Worm (Caenorhabditis elegans): Measurements from ENCODE around the gene H12C20.7.

H12C20.7 gene

DNA sequence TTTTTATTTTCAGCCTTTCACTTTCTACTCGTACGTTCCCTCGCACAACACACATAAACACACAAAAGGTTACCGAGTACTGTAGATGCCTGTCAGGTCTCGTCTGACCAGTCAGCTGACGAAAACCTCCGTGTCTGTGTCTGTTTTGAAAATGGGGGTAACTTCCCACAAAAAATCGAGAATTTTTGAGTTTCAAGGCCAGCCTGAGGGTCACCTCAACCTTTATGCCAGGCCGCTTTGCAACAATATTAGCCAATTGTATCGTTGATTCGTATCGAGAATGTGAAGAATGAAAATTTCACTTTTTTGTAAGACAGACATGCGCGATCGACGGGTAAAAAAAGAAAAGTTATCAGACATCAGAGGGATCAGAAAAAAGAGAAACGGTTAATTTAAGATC lies 41.7 kb downstream of the H12C20.7 start:
- TF ChIP-seq flh-1 (GFP tag; optimal IDR thresholded peaks at IDR 0.05), result no peak
- TF ChIP-seq nhr-237 (tag; optimal IDR thresholded peaks at IDR 0.05), result no peak
- TF ChIP-seq sem-2 (GFP tag; optimal IDR thresholded peaks at IDR 0.05), result no peak
- TF ChIP-seq pha-4 (tag; optimal IDR thresholded peaks at IDR 0.05), result no peak
- TF ChIP-seq mep-1 (tag; optimal IDR thresholded peaks at IDR 0.05), result no peak
- no peak for TF ChIP-seq sptf-1 (tag; optimal IDR thresholded peaks at IDR 0.05)
- TF ChIP-seq elt-1 (tag; optimal IDR thresholded peaks at IDR 0.05; ENCODE audit: borderline replicate concordance, insufficient read depth), result no peak
- TF ChIP-seq ztf-11 (tag; optimal IDR thresholded peaks at IDR 0.05), result no peak
- TF ChIP-seq unc-120 (tag; optimal IDR thresholded peaks at IDR 0.05; ENCODE audit: poor library complexity, severe bottlenecking), result no peak
- no peak for TF ChIP-seq lin-13 (tag; optimal IDR thresholded peaks at IDR 0.05)
- TF ChIP-seq unc-39 (tag; optimal IDR thresholded peaks at IDR 0.05), result no peak
- no peak for TF ChIP-seq M03D4.4 (tag; optimal IDR thresholded peaks at IDR 0.05)
- no peak for TF ChIP-seq mab-5 (tag; optimal IDR thresholded peaks at IDR 0.05)
- no peak for TF ChIP-seq lin-32 (GFP tag; optimal IDR thresholded peaks at IDR 0.05)
- no peak for TF ChIP-seq ceh-83 (GFP tag; optimal IDR thresholded peaks at IDR 0.05)
- no peak for TF ChIP-seq cnd-1 (tag; optimal IDR thresholded peaks at IDR 0.05)
- TF ChIP-seq elt-3 (tag; optimal IDR thresholded peaks at IDR 0.05), result no peak
- no peak for TF ChIP-seq zip-8 (tag; optimal IDR thresholded peaks at IDR 0.05)
- no peak for TF ChIP-seq ceh-39 (tag; optimal IDR thresholded peaks at IDR 0.05)

DNA sequence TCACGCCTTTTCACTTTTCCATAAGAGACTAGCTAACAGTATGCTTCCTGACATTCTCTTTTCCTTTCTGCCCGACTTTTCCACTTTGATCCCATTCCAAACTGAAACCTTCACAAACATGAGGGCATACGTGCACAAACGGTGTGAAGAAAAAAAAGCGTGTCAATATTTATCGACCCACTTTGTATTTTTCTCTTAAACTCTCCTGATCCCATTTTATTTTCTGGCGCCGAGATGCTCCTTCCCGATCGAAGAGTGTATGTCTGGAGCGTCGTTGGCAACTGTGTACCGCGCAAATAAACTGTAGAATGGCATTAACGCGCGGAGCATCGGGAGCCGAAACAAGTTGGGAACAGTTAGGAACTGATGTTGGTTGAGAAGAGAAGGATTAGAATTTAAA lies 43.2 kb downstream of the H12C20.7 start:
- TF ChIP-seq nhr-237 (tag; optimal IDR thresholded peaks at IDR 0.05), result peak; percentile 27
- no peak for TF ChIP-seq ces-1 (GFP tag; optimal IDR thresholded peaks at IDR 0.05)

DNA sequence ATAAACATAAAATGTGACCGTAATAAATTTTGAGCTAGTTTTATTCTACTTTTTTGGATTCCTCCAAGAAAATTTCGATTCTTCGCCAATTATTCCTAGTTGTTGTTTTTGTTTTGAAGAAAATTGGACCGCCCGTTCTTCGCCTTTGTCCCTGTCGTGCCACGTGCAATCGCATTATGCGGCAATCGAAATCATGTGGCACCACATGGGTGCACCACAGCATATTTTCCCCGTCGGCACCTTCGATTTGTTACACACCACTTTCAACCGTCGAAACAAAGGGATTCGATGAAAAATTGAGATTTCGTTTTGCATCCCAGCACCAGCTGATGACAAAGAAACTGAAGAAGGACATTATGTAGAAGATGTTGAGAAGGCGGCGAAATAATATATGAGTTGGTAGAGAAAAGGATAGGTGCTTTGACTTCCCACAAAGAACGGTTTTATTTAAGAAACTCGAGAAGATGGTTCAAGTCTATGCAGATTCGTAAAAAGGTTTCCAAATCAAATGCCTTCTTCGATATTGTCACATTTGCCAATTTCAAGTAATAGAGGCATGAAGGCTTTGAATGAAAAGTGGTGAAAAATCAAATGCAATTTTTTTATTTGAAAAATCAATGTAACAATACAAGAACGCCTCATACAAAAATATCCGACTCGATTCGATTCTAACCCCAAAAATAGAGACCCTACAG lies 44.0 kb downstream of the H12C20.7 start:
- TF ChIP-seq hlh-1 (tag; optimal IDR thresholded peaks at IDR 0.05), result peak; percentile 11
- TF ChIP-seq unc-39 (tag; optimal IDR thresholded peaks at IDR 0.05), result no peak
- no peak for TF ChIP-seq tbx-8 (GFP tag; optimal IDR thresholded peaks at IDR 0.05)
- peak; percentile 19 for TF ChIP-seq unc-120 (tag; optimal IDR thresholded peaks at IDR 0.05; ENCODE audit: poor library complexity, severe bottlenecking)

DNA sequence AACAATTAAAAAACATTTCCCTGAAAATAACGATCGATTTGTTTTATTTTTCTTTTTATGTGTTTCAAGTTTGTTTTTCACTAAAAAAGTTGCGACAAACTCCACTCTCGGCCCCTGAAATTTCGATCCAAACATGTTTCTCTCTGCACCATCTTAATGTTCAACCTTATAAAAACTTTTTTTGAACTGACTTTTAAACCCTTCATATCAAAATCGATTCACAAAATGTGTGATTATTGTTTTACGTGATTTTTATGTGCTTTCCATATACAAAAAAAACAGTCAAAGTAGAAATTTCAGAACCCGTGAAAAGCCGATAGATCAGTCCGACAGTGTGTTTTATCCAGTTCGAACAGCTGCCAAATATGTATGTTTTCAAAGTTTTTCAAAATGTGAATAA lies 45.3 kb downstream of the H12C20.7 start, which contains the start of gene ccch-1:
ccch-1 (plus strand) TSS at position 301 of the 400 bp plus-strand sequence.
- TF ChIP-seq snpc-4 (tag; optimal IDR thresholded peaks at IDR 0.05) (no peak), nhr-2 (tag; optimal IDR thresholded peaks at IDR 0.05) (no peak), hlh-1 (tag; optimal IDR thresholded peaks at IDR 0.05) (no peak), unc-39 (tag; optimal IDR thresholded peaks at IDR 0.05) (no peak), unc-120 (tag; optimal IDR thresholded peaks at IDR 0.05; ENCODE audit: poor library complexity, severe bottlenecking) (no peak), bed-3 (GFP tag; optimal IDR thresholded peaks at IDR 0.05) (no peak), nhr-76 (tag; optimal IDR thresholded peaks at IDR 0.05) (no peak), mls-2 (tag; optimal IDR thresholded peaks at IDR 0.05) (no peak), nhr-12 (tag; optimal IDR thresholded peaks at IDR 0.05) (no peak), flh-1 (GFP tag; optimal IDR thresholded peaks at IDR 0.05) (no peak), unc-62 (GFP tag; optimal IDR thresholded peaks at IDR 0.05) (no peak)

DNA sequence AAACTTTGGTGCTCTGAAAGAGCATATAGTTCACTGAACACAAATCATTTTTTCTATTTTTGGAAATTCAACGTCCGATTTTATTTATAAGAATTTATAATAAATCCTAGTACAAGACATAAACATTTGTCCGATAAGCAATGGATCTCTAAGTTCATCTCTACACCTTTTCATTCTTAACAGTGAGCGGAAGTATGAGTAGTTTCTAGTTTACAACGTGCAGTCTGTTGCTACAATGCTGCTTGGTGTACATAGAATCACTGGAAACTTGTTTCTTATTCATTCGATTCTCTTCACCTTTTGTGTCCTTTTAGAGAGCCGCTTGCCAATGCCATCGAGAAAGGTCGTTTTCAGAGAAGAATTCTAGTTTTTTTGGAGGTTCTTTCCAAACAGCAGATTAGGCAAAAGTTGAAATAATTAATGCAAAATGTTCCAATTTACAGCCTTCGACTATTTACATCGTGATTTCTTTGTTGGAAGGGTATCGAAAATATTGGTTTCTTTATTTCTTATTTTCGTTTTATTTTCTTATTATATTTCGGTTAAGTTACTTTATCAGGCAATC lies 45.8 kb downstream of the H12C20.7 start:
- TF ChIP-seq cnd-1 (tag; optimal IDR thresholded peaks at IDR 0.05) (no peak), ces-1 (GFP tag; optimal IDR thresholded peaks at IDR 0.05) (no peak), nhr-237 (tag; optimal IDR thresholded peaks at IDR 0.05) (no peak), M03D4.4 (tag; optimal IDR thresholded peaks at IDR 0.05) (no peak), lin-32 (GFP tag; optimal IDR thresholded peaks at IDR 0.05) (no peak), flh-1 (GFP tag; optimal IDR thresholded peaks at IDR 0.05) (no peak), elt-1 (tag; optimal IDR thresholded peaks at IDR 0.05; ENCODE audit: borderline replicate concordance, insufficient read depth) (no peak), mep-1 (tag; optimal IDR thresholded peaks at IDR 0.05) (no peak), snpc-4 (tag; optimal IDR thresholded peaks at IDR 0.05) (no peak), lin-13 (tag; optimal IDR thresholded peaks at IDR 0.05) (no peak), drap-1 (GFP tag; optimal IDR thresholded peaks at IDR 0.05) (no peak), blmp-1 (tag; optimal IDR thresholded peaks at IDR 0.05) (no peak), nhr-12 (tag; optimal IDR thresholded peaks at IDR 0.05) (no peak), ceh-83 (GFP tag; optimal IDR thresholded peaks at IDR 0.05) (no peak), hlh-1 (tag; optimal IDR thresholded peaks at IDR 0.05) (no peak), sem-2 (GFP tag; optimal IDR thresholded peaks at IDR 0.05) (no peak), tbx-8 (GFP tag; optimal IDR thresholded peaks at IDR 0.05) (no peak), mab-5 (tag; optimal IDR thresholded peaks at IDR 0.05) (no peak), ztf-11 (tag; optimal IDR thresholded peaks at IDR 0.05) (no peak)

Measured in whole organism, mixed stage, embryonic.